Fruit fly (Drosophila melanogaster) whole organism, embryonic: ENCODE measurements around the gene CG11374.
A peak's percentile ranks its signal among the peaks of the same experiment; 100 is the strongest.

Experiments used
- Atf-2 ChIP-seq: fragments of 200-800 bp; sonication (Bioruptor generic); optimal IDR thresholded peaks from 2 replicates; lab custom pipeline; 2016; ENCODE audit warnings: missing biosample characterization, missing genetic modification characterization
- B-H1 ChIP-seq: fragments of 200-800 bp; sonication (Bioruptor generic); IDR thresholded peaks from 3 replicates; pipeline ENCODE4 v1.3.6; 2022; ENCODE audit warnings: missing biosample characterization, missing genetic modification characterization
- B-H2 ChIP-seq: fragments of 200-800 bp; sonication (Bioruptor generic); optimal IDR thresholded peaks from 2 replicates; lab custom pipeline; 2018; ENCODE audit warnings: missing biosample characterization, mild to moderate bottlenecking, missing genetic modification characterization
- Blimp-1 ChIP-seq: fragments of 200-800 bp; sonication (Bioruptor generic); optimal IDR thresholded peaks from 3 replicates; lab custom pipeline; 2018; ENCODE audit warnings: missing biosample characterization, missing genetic modification characterization, mild to moderate bottlenecking, moderate library complexity, missing genetic modification reagents
- CG10462 ChIP-seq: fragments of 200-800 bp; sonication (Bioruptor generic); optimal IDR thresholded peaks from 2 replicates; lab custom pipeline; 2016; ENCODE audit warnings: missing biosample characterization, missing genetic modification characterization
- CG11695 ChIP-seq: fragments of 200-800 bp; sonication (Bioruptor generic); IDR thresholded peaks from 3 replicates; pipeline ENCODE4 v1.3.6; 2022; ENCODE audit warnings: missing biosample characterization, missing genetic modification characterization
- CG12155 ChIP-seq: fragments of 200-800 bp; sonication (Bioruptor generic); optimal IDR thresholded peaks from 3 replicates; lab custom pipeline; 2016; ENCODE audit warnings: missing biosample characterization, missing genetic modification characterization
- CG14860 ChIP-seq: fragments of 200-800 bp; sonication (Bioruptor generic); IDR thresholded peaks from 3 replicates; pipeline ENCODE4 v1.3.6; 2022; ENCODE audit warnings: missing biosample characterization, missing genetic modification characterization; ENCODE audit not compliant: partially characterized antibody
- CG15479 ChIP-seq: fragments of 200-800 bp; sonication (Bioruptor generic); optimal IDR thresholded peaks from 3 replicates; lab custom pipeline; 2019; ENCODE audit warnings: missing biosample characterization, mild to moderate bottlenecking, missing genetic modification characterization, moderate library complexity
- CG1602 ChIP-seq: fragments of 200-800 bp; sonication (Bioruptor generic); optimal IDR thresholded peaks from 3 replicates; lab custom pipeline; 2016; ENCODE audit warnings: missing biosample characterization, missing genetic modification characterization
- CG16813 ChIP-seq: fragments of 200-800 bp; sonication (Bioruptor generic); IDR thresholded peaks from 3 replicates; pipeline ENCODE4 v1.3.6; 2022; ENCODE audit warnings: missing biosample characterization, missing genetic modification characterization; ENCODE audit not compliant: partially characterized antibody
- CG17802 ChIP-seq: fragments of 200-800 bp; sonication (Bioruptor generic); optimal IDR thresholded peaks from 2 replicates; lab custom pipeline; 2018; ENCODE audit warnings: missing biosample characterization, mild to moderate bottlenecking, missing genetic modification characterization, moderate library complexity
- CG18011 ChIP-seq: fragments of 200-800 bp; sonication (Bioruptor generic); optimal IDR thresholded peaks from 2 replicates; lab custom pipeline; 2017; ENCODE audit warnings: missing biosample characterization, missing genetic modification characterization, mild to moderate bottlenecking, moderate library complexity, missing genotype
- CG2120 ChIP-seq: fragments of 200-800 bp; sonication (Bioruptor generic); optimal IDR thresholded peaks from 3 replicates; lab custom pipeline; 2016; ENCODE audit warnings: missing biosample characterization, missing genetic modification characterization
- CG2889 ChIP-seq: fragments of 200-800 bp; sonication (Bioruptor generic); IDR thresholded peaks from 3 replicates; pipeline ENCODE4 v1.3.6; 2022; ENCODE audit warnings: missing biosample characterization, missing genetic modification characterization
- CG31224 ChIP-seq: fragments of 200-800 bp; sonication (Bioruptor generic); IDR thresholded peaks from 2 replicates; pipeline ENCODE4 v1.3.6; 2022; ENCODE audit warnings: missing biosample characterization, missing genetic modification characterization
- CG3407 ChIP-seq: fragments of 200-800 bp; sonication (Bioruptor generic); optimal IDR thresholded peaks from 2 replicates; lab custom pipeline; 2018; ENCODE audit warnings: missing biosample characterization, mild to moderate bottlenecking, missing genetic modification characterization
- CG4282 ChIP-seq: fragments of 200-800 bp; sonication (Bioruptor generic); optimal IDR thresholded peaks from 2 replicates; lab custom pipeline; 2016; ENCODE audit warnings: missing biosample characterization, missing genetic modification characterization
- CG4617 ChIP-seq: fragments of 200-800 bp; sonication (Bioruptor generic); optimal IDR thresholded peaks from 3 replicates; lab custom pipeline; 2016; ENCODE audit warnings: missing biosample characterization, missing genetic modification characterization, borderline replicate concordance
- CG5180 ChIP-seq: fragments of 200-800 bp; sonication (Bioruptor generic); optimal IDR thresholded peaks from 3 replicates; lab custom pipeline; 2017; ENCODE audit warnings: missing biosample characterization, missing genetic modification characterization, mild to moderate bottlenecking, moderate library complexity, missing genetic modification reagents
- CG6175 ChIP-seq: fragments of 200-800 bp; sonication (Bioruptor generic); IDR thresholded peaks from 3 replicates; pipeline ENCODE4 v1.3.6; 2022; ENCODE audit warnings: missing biosample characterization, missing genetic modification characterization
- CG8359 ChIP-seq: fragments of 200-800 bp; sonication (Bioruptor generic); optimal IDR thresholded peaks from 2 replicates; lab custom pipeline; 2017; ENCODE audit warnings: missing biosample characterization, mild to moderate bottlenecking, missing genetic modification characterization, borderline replicate concordance
- CG9797 ChIP-seq: fragments of 200-800 bp; sonication (Bioruptor generic); optimal IDR thresholded peaks from 3 replicates; lab custom pipeline; 2018; ENCODE audit warnings: missing biosample characterization, mild to moderate bottlenecking, missing genetic modification characterization
- Chrac-16 ChIP-seq: fragments of 200-800 bp; sonication (Bioruptor generic); optimal IDR thresholded peaks from 3 replicates; lab custom pipeline; 2016; ENCODE audit warnings: missing biosample characterization, missing genetic modification characterization
- CkIIα-i1 ChIP-seq: fragments of 200-800 bp; sonication (Bioruptor generic); IDR thresholded peaks from 2 replicates; pipeline ENCODE4 v1.3.6; 2022; ENCODE audit warnings: missing biosample characterization, missing genetic modification characterization
- CrebB ChIP-seq: fragments of 200-800 bp; sonication (Bioruptor generic); optimal IDR thresholded peaks from 3 replicates; lab custom pipeline; 2018; ENCODE audit warnings: missing biosample characterization, mild to moderate bottlenecking, missing genetic modification characterization
- Dip2 ChIP-seq: fragments of 200-800 bp; sonication (Bioruptor generic); IDR thresholded peaks from 2 replicates; pipeline ENCODE4 v1.3.6; 2022; ENCODE audit warnings: missing biosample characterization, missing genetic modification characterization
- E2f1 ChIP-seq: fragments of 200-800 bp; sonication (Bioruptor generic); IDR thresholded peaks from 2 replicates; pipeline ENCODE4 v1.3.6; 2022; ENCODE audit warnings: missing biosample characterization, missing genetic modification characterization
- Fer1 ChIP-seq: fragments of 200-800 bp; sonication (Bioruptor generic); optimal IDR thresholded peaks from 2 replicates; lab custom pipeline; 2017; ENCODE audit warnings: missing biosample characterization, mild to moderate bottlenecking, missing genetic modification characterization
- H2.0 ChIP-seq: fragments of 200-800 bp; sonication (Bioruptor generic); IDR thresholded peaks from 2 replicates; pipeline ENCODE4 v1.3.6; 2022; ENCODE audit warnings: missing biosample characterization, missing genetic modification characterization
- Med ChIP-seq: fragments of 200-800 bp; sonication (Bioruptor generic); peaks from one replicate; lab custom pipeline; 2016; ENCODE audit warnings: missing biosample characterization, missing genetic modification characterization, mild to moderate bottlenecking, inconsistent platforms, moderate library complexity
- Nf-YC ChIP-seq: fragments of 200-800 bp; optimal IDR thresholded peaks from 3 replicates; lab custom pipeline; 2019; ENCODE audit warnings: missing biosample characterization, mild to moderate bottlenecking, missing genetic modification characterization, moderate library complexity
- amos ChIP-seq: fragments of 200-800 bp; sonication (Bioruptor generic); IDR thresholded peaks from 2 replicates; pipeline ENCODE4 v1.3.6; 2022; ENCODE audit warnings: missing biosample characterization, missing genetic modification characterization; ENCODE audit not compliant: partially characterized antibody
- dm ChIP-seq: fragments of 200-800 bp; sonication (Bioruptor generic); optimal IDR thresholded peaks from 3 replicates; lab custom pipeline; 2016; ENCODE audit warnings: missing biosample characterization, missing genetic modification characterization
- eve ChIP-seq, 2 experiments: fragments of >200 bp; optimal IDR thresholded peaks; 2 replicates each; lab custom pipeline; 2017; ENCODE audit warnings: missing biosample characterization in 2 of 2, missing genetic modification characterization in 2 of 2
- fu2 ChIP-seq: fragments of 200-800 bp; sonication (Bioruptor generic); optimal IDR thresholded peaks from 2 replicates; lab custom pipeline; 2016; ENCODE audit warnings: missing biosample characterization, missing genetic modification characterization
- gcm2 ChIP-seq: fragments of 200-800 bp; sonication (Bioruptor generic); optimal IDR thresholded peaks from 2 replicates; lab custom pipeline; 2016; ENCODE audit warnings: missing biosample characterization, missing genetic modification characterization
- gt ChIP-seq: fragments of 200-800 bp; sonication (Bioruptor generic); IDR thresholded peaks from 2 replicates; pipeline ENCODE4 v1.3.6; 2022; ENCODE audit warnings: missing biosample characterization, missing genetic modification characterization
- klu ChIP-seq: fragments of 200-800 bp; sonication (Bioruptor generic); IDR thresholded peaks from 2 replicates; pipeline ENCODE4 v1.3.6; 2022; ENCODE audit warnings: missing biosample characterization, missing genetic modification characterization
- kni ChIP-seq: fragments of 200-800 bp; sonication (Bioruptor generic); optimal IDR thresholded peaks from 3 replicates; lab custom pipeline; 2017; ENCODE audit warnings: mild to moderate bottlenecking, missing biosample characterization, missing genetic modification reagents, missing genetic modification characterization
- lbe ChIP-seq: fragments of 200-800 bp; sonication (Bioruptor generic); optimal IDR thresholded peaks from 2 replicates; lab custom pipeline; 2016; ENCODE audit warnings: missing biosample characterization, mild to moderate bottlenecking, missing genetic modification characterization
- lola ChIP-seq, 3 experiments: fragments of >200 bp in 2 of 3; fragments of 200-800 bp in 1 of 3; sonication (Bioruptor generic) in 1 of 3; optimal IDR thresholded peaks; 2 replicates each; lab custom pipeline; 2017 to 2019; ENCODE audit warnings: missing biosample characterization in 3 of 3, missing genetic modification characterization in 3 of 3, mild to moderate bottlenecking in 1 of 3, moderate library complexity in 1 of 3
- maf-S ChIP-seq: fragments of 200-800 bp; sonication (Bioruptor generic); optimal IDR thresholded peaks from 2 replicates; lab custom pipeline; 2016; ENCODE audit warnings: missing biosample characterization, missing genetic modification characterization
- odd ChIP-seq: fragments of 200-800 bp; sonication (Bioruptor generic); optimal IDR thresholded peaks from 2 replicates; lab custom pipeline; 2017; ENCODE audit warnings: missing biosample characterization, mild to moderate bottlenecking, missing genetic modification characterization
- peb ChIP-seq: fragments of 200-800 bp; sonication (Bioruptor generic); IDR thresholded peaks from 2 replicates; pipeline ENCODE4 v1.3.6; 2022; ENCODE audit warnings: missing biosample characterization, missing genetic modification characterization
- pita ChIP-seq: fragments of 200-800 bp; sonication (Bioruptor generic); optimal IDR thresholded peaks from 2 replicates; lab custom pipeline; 2017; ENCODE audit warnings: missing biosample characterization, mild to moderate bottlenecking, missing genetic modification characterization
- tin ChIP-seq: fragments of 200-800 bp; sonication (Bioruptor generic); optimal IDR thresholded peaks from 3 replicates; lab custom pipeline; 2016; ENCODE audit warnings: missing biosample characterization, missing genetic modification characterization
- trem ChIP-seq: fragments of 200-800 bp; optimal IDR thresholded peaks from 3 replicates; lab custom pipeline; 2019; ENCODE audit warnings: missing biosample characterization, mild to moderate bottlenecking, missing genetic modification characterization, moderate library complexity
- vnd ChIP-seq: fragments of 200-800 bp; sonication (Bioruptor generic); IDR thresholded peaks from 3 replicates; pipeline ENCODE4 v1.3.6; 2022; ENCODE audit warnings: missing biosample characterization, missing genetic modification characterization; ENCODE audit not compliant: partially characterized antibody

The CG11374 gene

dm6 chr2L:66369-67278 lies 9.5 kb upstream of the CG11374 start, which contains the start of gene dbr (continued):
- TF ChIP-seq CG17802 (tag; lab: Kevin White, UChicago) (no peak), CG8359 (GFP tag; lab: Kevin White, UChicago) (no peak), Dip2 (GFP tag; lab: Robert Waterston, UW) (no peak), CG2889 (no peak), lola (GFP tag; optimal IDR thresholded peaks at IDR 0.05; lab: Kevin White, UChicago) (peak in 1 of 3 experiments; percentile 20), Atf-2 (GFP tag; lab: Kevin White, UChicago) (no peak), CG15479 (GFP tag; lab: Kevin White, UChicago) (peak; percentile 45), klu (no peak), CG31224 (GFP tag; lab: Robert Waterston, UW) (no peak), trem (tag; lab: Kevin White, UChicago) (no peak), Med (GFP tag; lab: Kevin White, UChicago) (peak; percentile 65), gt (GFP tag; lab: Robert Waterston, UW) (no peak), CG5180 (peak; percentile 5), dm (GFP tag; lab: Kevin White, UChicago) (no peak), Blimp-1 (GFP tag; lab: Kevin White, UChicago) (no peak), CG6175 (GFP tag; lab: Robert Waterston, UW) (no peak), Nf-YC (tag; lab: Kevin White, UChicago) (peak; percentile 53), CG1602 (GFP tag; lab: Kevin White, UChicago) (no peak), maf-S (GFP tag; lab: Kevin White, UChicago) (no peak), CG3407 (GFP tag; lab: Kevin White, UChicago) (no peak), CkIIα-i1 (GFP tag; lab: Robert Waterston, UW) (no peak), CG4617 (GFP tag; lab: Kevin White, UChicago) (no peak), B-H2 (GFP tag; lab: Kevin White, UChicago) (peak; percentile 72), Fer1 (GFP tag; lab: Kevin White, UChicago) (peak; percentile 68), vnd (no peak), CG18011 (no peak), CrebB (peak; percentile 36), pita (GFP tag; lab: Kevin White, UChicago) (no peak), H2.0 (no peak), peb (no peak), CG16813 (GFP tag; lab: Robert Waterston, UW) (no peak), CG12155 (no peak), CG2120 (GFP tag; lab: Kevin White, UChicago) (no peak), CG9797 (GFP tag; lab: Kevin White, UChicago) (no peak), tin (no peak), lbe (GFP tag; lab: Kevin White, UChicago) (peak; percentile 9), odd (GFP tag; lab: Kevin White, UChicago) (peak; percentile 61), CG14860 (GFP tag; lab: Robert Waterston, UW) (no peak), kni (GFP tag; lab: Kevin White, UChicago) (peak; percentile 91), eve (GFP tag; optimal IDR thresholded peaks at IDR 0.05; lab: Kevin White, UChicago) (peak in 1 of 2 experiments; percentile 86), fu2 (no peak), amos (GFP tag; lab: Robert Waterston, UW) (no peak), CG4282 (GFP tag; lab: Kevin White, UChicago) (no peak), CG11695 (GFP tag; lab: Robert Waterston, UW) (no peak; the same call in 2 of the 3 replicates), gcm2 (GFP tag; lab: Kevin White, UChicago) (peak; percentile 23), E2f1 (GFP tag; lab: Robert Waterston, UW) (no peak), CG10462 (GFP tag; lab: Kevin White, UChicago) (no peak), B-H1 (GFP tag; lab: Robert Waterston, UW) (no peak), Chrac-16 (GFP tag; lab: Kevin White, UChicago) (no peak)
